Worm (Caenorhabditis elegans): ENCODE data around the gene unc-42.

- TF ChIP-seq nhr-76 (tag; optimal IDR thresholded peaks at IDR 0.05) (no peak), mml-1 (tag; optimal IDR thresholded peaks at IDR 0.05) (no peak), zag-1 (tag; optimal IDR thresholded peaks at IDR 0.05) (no peak), ztf-4 (tag; optimal IDR thresholded peaks at IDR 0.05) (no peak), tbx-2 (tag; optimal IDR thresholded peaks at IDR 0.05) (no peak), jun-1 (tag; optimal IDR thresholded peaks at IDR 0.05) (no peak), R02D3.7 (tag; optimal IDR thresholded peaks at IDR 0.05) (no peak), nhr-28 (tag; optimal IDR thresholded peaks at IDR 0.05) (no peak)
Measured at ce11 chrV:9805161-9805560, 36.0 kb upstream of the unc-42 start, which contains the start of gene sru-37.

Data from whole organism, L3 larva.